Fruit fly (Drosophila melanogaster): ENCODE results near the gene CG11076.

Gene CG11076

dm6 chr4:984755-985154 is 46.8 kb downstream of the CG11076 start:
- no peak for TF ChIP-seq cnc (optimal IDR thresholded peaks at IDR 0.05)
- no peak for TF ChIP-seq pad (GFP tag; optimal IDR thresholded peaks at IDR 0.05)
- TF ChIP-seq Crg-1 (GFP tag; optimal IDR thresholded peaks at IDR 0.05): no peak
- TF ChIP-seq Hr96 (GFP tag; optimal IDR thresholded peaks at IDR 0.05): no peak
- no peak for TF ChIP-seq bab1 (GFP tag; optimal IDR thresholded peaks at IDR 0.05)
- no peak for TF ChIP-seq Mnt (GFP tag; optimal IDR thresholded peaks at IDR 0.05)
- TF ChIP-seq CG11617 (GFP tag; optimal IDR thresholded peaks at IDR 0.05): no peak
- no peak for TF ChIP-seq kay (GFP tag; ENCODE audit: borderline replicate concordance)
- no peak for TF ChIP-seq CG12768 (GFP tag; optimal IDR thresholded peaks at IDR 0.05)
- no peak for TF ChIP-seq toe (GFP tag; optimal IDR thresholded peaks at IDR 0.05)
- no peak for TF ChIP-seq cic (GFP tag; optimal IDR thresholded peaks at IDR 0.05)
- TF ChIP-seq tj (GFP tag; optimal IDR thresholded peaks at IDR 0.05): no peak
- TF ChIP-seq CG1620 (GFP tag; optimal IDR thresholded peaks at IDR 0.05): no peak
- TF ChIP-seq CG33017 (tag; optimal IDR thresholded peaks at IDR 0.05): no peak

DNA sequence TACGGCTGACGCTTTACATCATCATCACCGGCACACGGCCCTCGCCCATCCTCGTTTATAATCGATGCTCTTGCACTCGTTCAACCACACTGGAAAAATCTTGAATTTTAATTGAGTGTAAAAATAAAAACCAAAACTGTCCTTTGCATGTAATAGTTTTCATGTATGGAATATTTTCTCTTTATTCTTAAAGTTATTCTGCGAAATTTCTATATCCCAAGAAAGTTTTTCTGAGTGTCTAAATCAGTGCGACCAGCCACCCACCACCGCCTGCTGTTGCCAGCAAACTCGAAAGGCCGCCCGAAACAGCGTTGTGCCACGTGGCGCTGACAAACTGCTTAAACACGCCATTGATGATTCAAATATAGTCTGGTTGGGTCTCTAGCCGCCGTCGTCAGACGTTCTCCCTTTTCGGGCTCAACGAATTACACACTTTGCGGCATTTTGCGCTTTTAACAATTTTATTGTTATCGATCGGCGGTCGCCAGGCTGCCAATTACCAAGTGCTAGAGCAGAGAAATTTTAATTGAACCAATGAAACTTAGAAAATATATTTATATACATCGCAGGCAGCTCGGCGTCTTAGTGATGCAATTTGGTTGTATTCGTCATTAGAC is 48.7 kb downstream of the CG11076 start:
- TF ChIP-seq kay (GFP tag; ENCODE audit: borderline replicate concordance) (peak; percentile 71), pad (GFP tag; optimal IDR thresholded peaks at IDR 0.05) (no peak)

dm6 chr4:981157-981556 is 50.4 kb downstream of the CG11076 start:
- TF ChIP-seq cic (GFP tag; optimal IDR thresholded peaks at IDR 0.05): no peak
- TF ChIP-seq CG5204 (GFP tag; optimal IDR thresholded peaks at IDR 0.05): no peak
- TF ChIP-seq kay (GFP tag; ENCODE audit: borderline replicate concordance): peak; percentile 43
- TF ChIP-seq toe (GFP tag; optimal IDR thresholded peaks at IDR 0.05): no peak

DNA sequence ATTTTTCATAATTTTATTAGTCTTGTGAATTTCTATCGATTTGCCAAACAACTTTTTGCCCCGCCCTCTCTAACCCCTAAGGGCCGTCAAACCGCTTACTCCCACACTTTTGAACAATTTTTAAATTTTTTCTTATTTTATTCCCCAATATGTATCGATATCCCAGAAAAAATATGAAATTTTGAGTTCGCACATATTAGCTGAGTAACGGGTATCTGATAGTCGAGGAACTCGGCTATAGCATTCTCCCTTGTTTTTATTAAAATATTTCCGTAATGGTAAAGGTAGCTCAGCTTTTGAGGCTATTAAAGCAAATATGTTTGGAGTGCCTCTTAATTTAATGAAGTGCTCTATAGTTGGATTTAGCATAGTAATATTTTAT is 51.1 kb downstream of the CG11076 start:
- no peak for TF ChIP-seq bab1 (GFP tag; optimal IDR thresholded peaks at IDR 0.05)
- TF ChIP-seq Mnt (GFP tag; optimal IDR thresholded peaks at IDR 0.05): no peak
- TF ChIP-seq CG11617 (GFP tag; optimal IDR thresholded peaks at IDR 0.05): no peak
- no peak for TF ChIP-seq cnc (optimal IDR thresholded peaks at IDR 0.05)
- TF ChIP-seq CG7045 (GFP tag; optimal IDR thresholded peaks at IDR 0.05): no peak
- peak; percentile 73 for TF ChIP-seq kay (GFP tag; ENCODE audit: borderline replicate concordance)
